Worm (Caenorhabditis elegans): ENCODE results near the gene dnj-18.

The dnj-18 gene

ce11 chrIII:4653374-4653773, 44.5 kb upstream of the dnj-18 start:
- TF ChIP-seq dsc-1 (tag; optimal IDR thresholded peaks at IDR 0.05) (no peak), snu-23 (GFP tag; optimal IDR thresholded peaks at IDR 0.05) (no peak), lsy-2 (tag; optimal IDR thresholded peaks at IDR 0.05) (no peak), efl-1 (optimal IDR thresholded peaks at IDR 0.05) (no peak), efl-1 (GFP tag; optimal IDR thresholded peaks at IDR 0.05 in 1 of 2) (no peak)

ce11 chrIII:4653912-4654311, 44.0 kb upstream of the dnj-18 start:
- TF ChIP-seq aha-1 (tag; optimal IDR thresholded peaks at IDR 0.05) (no peak), sup-37 (GFP tag; optimal IDR thresholded peaks at IDR 0.05) (no peak), elt-2 (tag; optimal IDR thresholded peaks at IDR 0.05) (peak; percentile 0), C16A3.4 (tag; optimal IDR thresholded peaks at IDR 0.05) (no peak), nhr-85 (tag) (peak; percentile 47), fkh-4 (tag; optimal IDR thresholded peaks at IDR 0.05; ENCODE audit: borderline replicate concordance) (no peak), efl-1 (optimal IDR thresholded peaks at IDR 0.05) (no peak), efl-1 (GFP tag; optimal IDR thresholded peaks at IDR 0.05 in 1 of 2) (no peak), lsy-2 (tag; optimal IDR thresholded peaks at IDR 0.05) (no peak), ztf-4 (tag; optimal IDR thresholded peaks at IDR 0.05) (no peak), ceh-82 (tag; optimal IDR thresholded peaks at IDR 0.05) (no peak), aly-2 (tag; optimal IDR thresholded peaks at IDR 0.05) (no peak)

- TF ChIP-seq pqm-1 (tag; optimal IDR thresholded peaks at IDR 0.05) (no peak), mep-1 (tag; optimal IDR thresholded peaks at IDR 0.05) (no peak), unc-86 (tag; optimal IDR thresholded peaks at IDR 0.05) (no peak), alr-1 (tag; optimal IDR thresholded peaks at IDR 0.05; ENCODE audit: borderline replicate concordance) (no peak), nhr-71 (tag; optimal IDR thresholded peaks at IDR 0.05) (no peak), ets-5 (GFP tag; IDR thresholded peaks at IDR 0.05) (no peak), egl-13 (tag; optimal IDR thresholded peaks at IDR 0.05) (no peak)
Measured at ce11 chrIII:4655402-4655801, 42.5 kb upstream of the dnj-18 start, which contains the start of gene T23F11.2. Gene T23F11.2 (minus strand): TSS chrIII:4655502.

- TF ChIP-seq fkh-10 (GFP tag; optimal IDR thresholded peaks at IDR 0.05): peak; percentile 38
- no peak for TF ChIP-seq pqm-1 (tag; optimal IDR thresholded peaks at IDR 0.05)
- peak; percentile 58 for TF ChIP-seq snu-23 (GFP tag; optimal IDR thresholded peaks at IDR 0.05)
- no peak for TF ChIP-seq nhr-12 (tag; optimal IDR thresholded peaks at IDR 0.05)
- TF ChIP-seq unc-86 (tag; optimal IDR thresholded peaks at IDR 0.05): peak; percentile 64
- TF ChIP-seq snpc-4 (tag; optimal IDR thresholded peaks at IDR 0.05): no peak
- TF ChIP-seq egl-13 (tag; optimal IDR thresholded peaks at IDR 0.05): no peak
- TF ChIP-seq efl-1 (optimal IDR thresholded peaks at IDR 0.05): peak; percentile 31 to 40
- peak in 1 of 2 experiments; percentile 11 for TF ChIP-seq efl-1 (GFP tag; optimal IDR thresholded peaks at IDR 0.05 in 1 of 2)
- TF ChIP-seq unc-62 (GFP tag; optimal IDR thresholded peaks at IDR 0.05): no peak
- TF ChIP-seq hlh-4 (tag; optimal IDR thresholded peaks at IDR 0.05): no peak
- no peak for TF ChIP-seq hpl-2 (GFP tag; optimal IDR thresholded peaks at IDR 0.05)
- no peak for TF ChIP-seq ceh-90 (tag; optimal IDR thresholded peaks at IDR 0.05)
- TF ChIP-seq fkh-4 (tag; optimal IDR thresholded peaks at IDR 0.05; ENCODE audit: borderline replicate concordance): no peak
- TF ChIP-seq skn-1 (tag; optimal IDR thresholded peaks at IDR 0.05): peak; percentile 36
- TF ChIP-seq pag-3 (tag; optimal IDR thresholded peaks at IDR 0.05; ENCODE audit: borderline replicate concordance, insufficient read depth): no peak
- TF ChIP-seq nhr-47 (tag; optimal IDR thresholded peaks at IDR 0.05): peak; percentile 67
- TF ChIP-seq nhr-237 (tag; optimal IDR thresholded peaks at IDR 0.05): no peak
- TF ChIP-seq lin-14 (GFP tag; optimal IDR thresholded peaks at IDR 0.05): peak; percentile 92
- no peak for TF ChIP-seq fos-1 (tag; optimal IDR thresholded peaks at IDR 0.05)
- TF ChIP-seq dsc-1 (tag; optimal IDR thresholded peaks at IDR 0.05): no peak
- no peak for TF ChIP-seq hlh-17 (GFP tag; optimal IDR thresholded peaks at IDR 0.05; ENCODE audit: borderline replicate concordance)
- TF ChIP-seq mef-2 (tag; optimal IDR thresholded peaks at IDR 0.05): no peak
- TF ChIP-seq nhr-20 (tag; optimal IDR thresholded peaks at IDR 0.05): no peak
- TF ChIP-seq swsn-7 (tag; optimal IDR thresholded peaks at IDR 0.05): peak; percentile 53
- no peak for TF ChIP-seq C04F5.9 (tag; optimal IDR thresholded peaks at IDR 0.05)
- TF ChIP-seq lin-39 (tag; optimal IDR thresholded peaks at IDR 0.05): no peak
- TF ChIP-seq xbp-1 (tag; optimal IDR thresholded peaks at IDR 0.05): peak; percentile 29
- TF ChIP-seq lir-3 (tag; optimal IDR thresholded peaks at IDR 0.05; ENCODE audit: poor library complexity): no peak
- TF ChIP-seq isw-1 (GFP tag; IDR thresholded peaks at IDR 0.05): peak; percentile 36
- TF ChIP-seq zag-1 (tag; optimal IDR thresholded peaks at IDR 0.05): no peak
- no peak for TF ChIP-seq elt-2 (tag; optimal IDR thresholded peaks at IDR 0.05)
- no peak for TF ChIP-seq ceh-88 (GFP tag; IDR thresholded peaks at IDR 0.05)
- no peak for TF ChIP-seq Y116A8C.19 (tag; optimal IDR thresholded peaks at IDR 0.05; ENCODE audit: borderline replicate concordance)
- no peak for TF ChIP-seq C34B4.2 (tag; optimal IDR thresholded peaks at IDR 0.05)
Measured at ce11 chrIII:4656415-4656814, 41.5 kb upstream of the dnj-18 start.
